Worm (Caenorhabditis elegans) whole organism, L3 larva: ENCODE results near the gene cpr-8.

Source experiments
- ceh-28 ChIP-seq: fragments of 150-350 bp; optimal IDR thresholded peaks from 2 replicates; lab custom pipeline; 2014; ENCODE audit warnings: missing biosample characterization, missing genetic modification reagents, missing genetic modification characterization
- elt-2 ChIP-seq: sonication (generic microtip); optimal IDR thresholded peaks from 2 replicates; lab custom pipeline; 2016; ENCODE audit warnings: missing genetic modification reagents, mild to moderate bottlenecking, missing genetic modification characterization, missing compliant biosample characterization
- fkh-10 ChIP-seq: sonication (generic microtip); optimal IDR thresholded peaks from 2 replicates; lab custom pipeline; 2017; ENCODE audit warnings: missing biosample characterization, missing genetic modification reagents, missing genetic modification characterization
- fos-1 ChIP-seq: fragments of 150-350 bp; optimal IDR thresholded peaks from 2 replicates; lab custom pipeline; 2014; ENCODE audit warnings: missing biosample characterization, missing genetic modification characterization
- jun-1 ChIP-seq: fragments of 150-350 bp; optimal IDR thresholded peaks from 2 replicates; lab custom pipeline; 2014; ENCODE audit warnings: missing biosample characterization, missing genetic modification reagents, missing genetic modification characterization
- lin-39 ChIP-seq: fragments of 150-350 bp; optimal IDR thresholded peaks from 2 replicates; lab custom pipeline; 2018; ENCODE audit warnings: missing biosample characterization, missing genetic modification reagents, missing genetic modification characterization
- nhr-11 ChIP-seq: fragments of 150-350 bp; optimal IDR thresholded peaks from 2 replicates; lab custom pipeline; 2014; ENCODE audit warnings: missing biosample characterization, missing genetic modification characterization
- nhr-237 ChIP-seq: fragments of 150-350 bp; optimal IDR thresholded peaks from 2 replicates; lab custom pipeline; 2014; ENCODE audit warnings: missing biosample characterization, missing genetic modification characterization
- nhr-67 ChIP-seq: fragments of 150-350 bp; optimal IDR thresholded peaks from 2 replicates; lab custom pipeline; 2014; ENCODE audit warnings: missing biosample characterization, missing genetic modification characterization
- nhr-76 ChIP-seq: fragments of 150-350 bp; sonication (generic microtip); optimal IDR thresholded peaks from 5 replicates; lab custom pipeline; 2014; ENCODE audit warnings: missing biosample characterization, missing genetic modification characterization
- sea-2 ChIP-seq: fragments of 150-350 bp; sonication (generic microtip); optimal IDR thresholded peaks from 4 replicates; lab custom pipeline; 2014; ENCODE audit warnings: missing biosample characterization, missing genetic modification reagents, missing genetic modification characterization
- tbx-2 ChIP-seq: sonication (generic microtip); optimal IDR thresholded peaks from 2 replicates; lab custom pipeline; 2016; ENCODE audit warnings: mild to moderate bottlenecking, missing genetic modification characterization, missing compliant biosample characterization

ce11 chrV:1112180-1112579 lies 22.2 kb upstream of the cpr-8 start:
- TF ChIP-seq tbx-2 (tag; lab: Kevin White, UChicago) (no peak), nhr-67 (tag; lab: Kevin White, UChicago) (no peak), ceh-28 (no peak), nhr-237 (tag; lab: Kevin White, UChicago) (no peak), lin-39 (tag; lab: Kevin White, UChicago) (no peak), fos-1 (tag; lab: Kevin White, UChicago) (no peak), elt-2 (tag; lab: Kevin White, UChicago) (no peak), sea-2 (GFP tag; lab: Kevin White, UChicago) (no peak), fkh-10 (no peak), nhr-11 (tag; lab: Kevin White, UChicago) (no peak), jun-1 (no peak), nhr-76 (tag; lab: Kevin White, UChicago) (no peak)
